Fruit fly (Drosophila melanogaster) ovary, adult (tissue): ENCODE results near the gene CG33296.
"Not testable (repeated sequence)": the region's sequence is repeated elsewhere in the genome, so short reads cannot be mapped to it uniquely, and the experiment has no call there.

Source experiments
- CG17801 ChIP-seq: fragments of 200-800 bp; optimal IDR thresholded peaks from 2 replicates; lab custom pipeline; 2019; ENCODE audit warnings: missing biosample characterization, mild to moderate bottlenecking, missing genetic modification characterization, moderate library complexity; ENCODE audit not compliant: partially characterized antibody

The CG33296 gene

DNA sequence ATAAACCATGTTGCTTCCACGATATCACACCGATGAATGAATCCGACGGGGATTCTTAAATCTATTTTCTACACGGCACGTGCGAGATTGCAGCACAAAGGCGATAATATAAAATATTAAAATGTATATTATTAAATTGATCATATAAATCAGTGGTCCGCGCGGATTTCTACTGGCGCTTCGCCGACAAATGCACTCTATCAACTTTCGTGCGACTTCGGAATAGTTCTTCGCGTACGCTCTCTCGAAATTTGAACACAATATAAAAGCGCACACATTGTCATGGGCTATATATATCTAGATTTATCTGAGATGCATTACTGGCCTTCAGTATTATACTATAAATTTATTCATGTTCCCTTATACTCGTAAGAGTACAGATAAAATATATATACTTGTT, at the start of gene CG33296:
Gene CG33296, minus strand, starts transcription at position 101 of the 400 bp plus-strand sequence.
- TF ChIP-seq CG17801 (GFP tag; lab: Kevin White, UChicago) = no peak

DNA sequence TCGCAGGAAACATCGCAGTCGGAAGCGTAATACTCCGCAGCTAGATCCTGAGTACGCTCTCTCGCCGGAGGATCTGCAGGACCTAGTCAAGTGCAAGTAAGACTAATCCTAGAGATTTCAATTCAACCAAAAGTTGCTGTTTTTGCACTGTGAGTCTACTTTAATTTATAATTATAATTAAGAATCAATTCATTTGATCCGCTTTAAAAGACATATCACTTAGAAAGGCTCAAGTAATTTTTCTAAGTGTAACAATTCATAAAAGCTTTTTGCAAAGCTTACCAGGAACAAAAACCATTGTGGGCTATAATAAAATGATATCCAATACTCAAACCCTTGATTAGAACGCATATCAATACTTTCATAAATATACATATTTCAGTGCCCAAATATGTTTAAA, 40.4 kb upstream of the CG33296 start:
- no peak for TF ChIP-seq CG17801 (GFP tag; lab: Kevin White, UChicago)

DNA sequence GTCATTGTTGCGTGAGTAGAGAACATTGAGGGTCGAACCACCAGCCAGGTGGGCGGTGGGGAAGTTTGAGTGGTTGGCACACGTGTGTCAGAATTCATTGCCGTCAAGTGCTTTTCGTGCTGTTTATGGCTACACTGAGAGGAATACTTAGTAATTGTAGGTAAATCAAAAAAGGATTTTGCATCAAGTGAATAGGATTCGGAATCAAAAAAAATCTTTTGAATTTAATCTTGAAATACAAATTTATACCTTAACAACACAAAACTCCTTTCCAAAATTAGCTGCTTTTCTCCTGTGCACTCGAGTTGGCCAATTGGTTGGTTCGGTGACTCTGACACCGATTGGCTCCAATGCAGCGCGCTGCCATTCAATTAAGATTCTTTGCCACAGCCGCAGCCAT, 38.1 kb upstream of the CG33296 start:
- TF ChIP-seq CG17801 (GFP tag; lab: Kevin White, UChicago) = no peak

DNA sequence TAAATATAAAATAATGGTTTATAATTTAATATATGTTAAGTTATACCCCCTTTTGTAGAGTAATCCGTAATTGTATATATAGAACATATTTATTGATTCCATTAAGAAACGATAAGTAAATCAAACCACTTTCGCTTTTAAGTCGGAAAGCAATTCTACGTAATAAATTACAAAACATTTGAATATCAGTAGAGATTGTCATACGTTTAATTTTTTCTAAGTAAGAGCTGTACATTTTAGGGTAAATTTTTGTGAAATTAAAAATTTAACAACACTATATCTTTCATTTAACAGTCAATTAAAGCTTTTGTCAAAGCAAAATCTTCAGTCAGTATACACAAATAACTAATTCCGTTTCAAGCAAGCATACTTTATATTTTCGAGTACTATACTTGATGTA, 37.4 kb upstream of the CG33296 start, which contains the start of gene CG46025:
Gene CG46025, plus strand, starts transcription at position 301 of the 400 bp plus-strand sequence.
- no peak for TF ChIP-seq CG17801 (GFP tag; lab: Kevin White, UChicago)

DNA sequence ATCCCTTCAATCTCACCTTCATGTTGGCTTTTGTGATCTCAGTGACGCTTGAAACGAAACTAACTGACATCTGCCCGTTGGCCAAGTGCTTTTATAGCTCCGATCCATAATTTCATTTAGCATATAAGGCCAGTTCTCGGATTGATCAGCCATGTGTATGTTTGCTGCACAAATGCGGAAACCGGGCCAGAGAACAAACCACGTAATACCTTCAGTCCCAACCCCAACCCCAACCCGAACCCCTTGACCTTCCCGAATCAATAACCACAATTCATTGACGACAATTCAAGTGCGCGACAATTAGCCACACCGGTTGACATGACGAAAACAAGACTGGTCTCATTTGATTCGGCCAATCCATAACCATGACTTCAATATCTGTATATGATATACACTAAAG, 36.6 kb upstream of the CG33296 start, which contains the start of gene CG7203:
Gene CG7203, minus strand, starts transcription at position 101 of the 400 bp plus-strand sequence.
- TF ChIP-seq CG17801 (GFP tag; lab: Kevin White, UChicago) = no peak

DNA sequence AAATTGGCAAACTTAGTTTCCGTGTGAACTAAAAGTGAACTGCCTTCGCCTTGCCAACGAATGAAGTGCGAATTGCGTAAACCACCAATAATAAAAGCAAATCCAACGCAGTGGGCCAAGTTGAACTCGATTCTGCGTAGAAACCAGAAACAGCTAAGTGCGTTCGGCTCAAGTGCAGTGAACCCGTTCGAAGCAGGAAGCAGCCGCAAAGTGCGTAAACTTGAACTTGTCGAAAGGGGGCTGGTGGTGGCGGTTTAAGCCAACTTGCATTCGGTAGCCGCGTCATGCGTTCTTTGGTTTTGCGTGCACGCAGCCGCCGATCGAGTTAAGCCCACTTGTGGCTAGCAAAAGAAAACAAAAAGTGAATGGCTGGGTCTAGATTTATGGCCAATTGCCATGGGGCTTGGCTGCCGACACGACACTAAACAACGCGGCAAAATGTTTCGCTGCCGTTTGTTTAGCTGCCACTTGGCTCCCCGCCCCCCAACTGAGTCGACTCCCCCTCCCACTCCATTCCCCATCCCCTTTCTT, 34.3 kb upstream of the CG33296 start:
- TF ChIP-seq CG17801 (GFP tag; lab: Kevin White, UChicago) = no peak

DNA sequence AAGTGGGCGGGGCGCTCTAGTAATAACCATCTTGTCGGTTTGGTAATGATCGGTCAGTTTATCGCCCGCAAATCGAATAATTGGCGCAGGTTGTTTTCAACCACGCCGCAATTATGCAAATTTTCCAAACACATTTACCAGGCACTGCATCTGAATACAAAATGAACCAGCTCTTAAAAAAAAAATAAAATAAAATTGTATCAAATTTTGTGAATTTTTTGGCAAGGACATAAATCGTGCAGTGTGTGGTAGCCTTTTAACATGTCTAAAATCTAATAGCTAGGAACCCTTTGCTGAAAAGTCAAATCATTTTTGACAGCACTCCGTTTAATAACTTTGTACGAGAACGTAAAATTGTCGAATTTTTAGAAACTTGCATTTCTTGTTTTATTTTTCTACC, 30.5 kb upstream of the CG33296 start, which contains the start of gene ATPsynGL:
Gene ATPsynGL, plus strand, starts transcription at position 301 of the 400 bp plus-strand sequence.
- TF ChIP-seq CG17801 (GFP tag; lab: Kevin White, UChicago) = no peak

DNA sequence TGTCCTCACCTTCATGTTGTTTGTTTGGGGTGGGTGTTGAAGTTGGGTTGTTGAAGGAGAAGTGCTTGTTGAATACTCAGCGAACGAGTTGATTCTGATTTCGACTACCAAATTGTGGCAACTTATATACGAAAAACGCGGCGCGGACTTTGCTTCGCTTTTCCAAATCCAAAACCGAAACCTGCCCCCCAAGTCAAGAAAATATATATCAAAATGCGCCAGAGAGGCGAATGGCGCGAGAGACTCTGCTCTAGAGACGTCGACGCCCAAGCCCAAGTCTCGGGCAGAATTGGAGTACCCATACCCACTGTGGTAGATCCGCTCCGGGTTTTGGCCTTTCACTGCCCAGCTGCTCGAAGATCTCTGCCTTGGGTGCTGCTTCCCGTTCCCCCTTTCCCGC, 28.3 kb upstream of the CG33296 start, which contains the start of gene CG7214:
Gene CG7214, minus strand, starts transcription at position 101 of the 400 bp plus-strand sequence.
- no peak for TF ChIP-seq CG17801 (GFP tag; lab: Kevin White, UChicago)

DNA sequence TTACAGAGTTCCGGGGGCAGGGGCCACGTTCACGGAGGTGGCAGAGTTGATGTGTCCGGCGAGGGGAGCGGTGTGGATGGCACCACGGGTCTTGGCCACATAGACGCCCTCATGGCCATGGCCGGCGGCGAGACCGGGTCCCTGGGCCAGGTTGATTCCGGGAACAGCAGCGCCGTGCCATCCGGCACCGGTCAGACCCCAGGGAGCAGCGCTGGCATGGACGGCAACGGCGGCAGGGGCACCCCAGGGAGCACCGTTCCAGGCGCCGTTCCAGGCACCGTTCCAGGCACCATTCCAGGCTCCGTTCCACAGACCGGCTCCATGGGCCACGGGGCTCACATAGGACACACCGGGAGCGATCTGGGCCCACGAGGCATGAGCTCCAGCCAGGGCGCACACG, 27.8 kb upstream of the CG33296 start:
- no peak for TF ChIP-seq CG17801 (GFP tag; lab: Kevin White, UChicago)

DNA sequence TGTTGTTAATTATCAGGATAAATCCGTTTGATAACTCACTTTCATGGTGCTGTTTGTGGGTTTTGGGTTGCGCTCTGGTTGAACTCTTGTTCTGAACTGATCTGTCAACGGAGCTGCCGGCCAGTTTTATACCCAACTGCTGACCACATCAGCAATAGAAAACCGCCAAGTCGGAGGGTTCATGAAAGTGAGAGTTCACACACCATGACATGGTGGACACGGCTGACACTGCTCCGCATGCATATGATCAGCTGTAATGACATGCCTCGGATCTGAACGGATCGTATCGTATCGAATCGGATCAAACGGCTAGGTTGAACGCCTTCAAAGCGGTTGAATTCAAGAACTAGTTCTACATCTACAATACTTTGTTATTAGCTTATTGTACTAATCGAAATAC, 25.0 kb upstream of the CG33296 start, which contains the start of gene Acp1:
Gene Acp1, minus strand, starts transcription at position 101 of the 400 bp plus-strand sequence.
- no peak for TF ChIP-seq CG17801 (GFP tag; lab: Kevin White, UChicago)

DNA sequence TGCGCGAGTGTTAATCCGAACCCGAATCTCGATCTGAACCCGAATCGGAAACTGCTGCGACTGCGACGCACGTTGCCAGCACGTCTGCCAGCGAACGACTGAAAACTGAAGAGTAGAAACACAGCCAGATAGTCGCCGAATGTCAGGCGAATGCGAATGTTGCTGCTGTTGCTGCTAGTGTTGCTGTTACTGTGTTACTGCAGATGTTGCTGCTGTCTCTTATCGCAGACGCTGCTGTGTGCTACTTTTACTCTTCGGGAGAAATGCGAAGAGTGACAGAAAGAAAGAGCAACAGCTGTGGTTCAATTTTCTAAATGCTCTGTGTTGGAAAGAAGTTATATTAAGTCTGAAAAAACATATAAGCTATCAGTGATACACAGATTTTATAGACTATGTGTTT, 22.3 kb upstream of the CG33296 start, which contains the start of gene CG31904:
Gene CG31904, minus strand, starts transcription at position 101 of the 400 bp plus-strand sequence.
- TF ChIP-seq CG17801 (GFP tag; lab: Kevin White, UChicago) = not testable (repeated sequence)

DNA sequence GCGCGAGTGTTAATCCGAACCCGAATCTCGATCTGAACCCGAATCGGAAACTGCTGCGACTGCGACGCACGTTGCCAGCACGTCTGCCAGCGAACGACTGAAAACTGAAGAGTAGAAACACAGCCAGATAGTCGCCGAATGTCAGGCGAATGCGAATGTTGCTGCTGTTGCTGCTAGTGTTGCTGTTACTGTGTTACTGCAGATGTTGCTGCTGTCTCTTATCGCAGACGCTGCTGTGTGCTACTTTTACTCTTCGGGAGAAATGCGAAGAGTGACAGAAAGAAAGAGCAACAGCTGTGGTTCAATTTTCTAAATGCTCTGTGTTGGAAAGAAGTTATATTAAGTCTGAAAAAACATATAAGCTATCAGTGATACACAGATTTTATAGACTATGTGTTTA, 16.1 kb upstream of the CG33296 start, which contains the start of gene CG13796:
Gene CG13796, minus strand, starts transcription at position 101 of the 400 bp plus-strand sequence.
- not testable (repeated sequence) for TF ChIP-seq CG17801 (GFP tag; lab: Kevin White, UChicago)

DNA sequence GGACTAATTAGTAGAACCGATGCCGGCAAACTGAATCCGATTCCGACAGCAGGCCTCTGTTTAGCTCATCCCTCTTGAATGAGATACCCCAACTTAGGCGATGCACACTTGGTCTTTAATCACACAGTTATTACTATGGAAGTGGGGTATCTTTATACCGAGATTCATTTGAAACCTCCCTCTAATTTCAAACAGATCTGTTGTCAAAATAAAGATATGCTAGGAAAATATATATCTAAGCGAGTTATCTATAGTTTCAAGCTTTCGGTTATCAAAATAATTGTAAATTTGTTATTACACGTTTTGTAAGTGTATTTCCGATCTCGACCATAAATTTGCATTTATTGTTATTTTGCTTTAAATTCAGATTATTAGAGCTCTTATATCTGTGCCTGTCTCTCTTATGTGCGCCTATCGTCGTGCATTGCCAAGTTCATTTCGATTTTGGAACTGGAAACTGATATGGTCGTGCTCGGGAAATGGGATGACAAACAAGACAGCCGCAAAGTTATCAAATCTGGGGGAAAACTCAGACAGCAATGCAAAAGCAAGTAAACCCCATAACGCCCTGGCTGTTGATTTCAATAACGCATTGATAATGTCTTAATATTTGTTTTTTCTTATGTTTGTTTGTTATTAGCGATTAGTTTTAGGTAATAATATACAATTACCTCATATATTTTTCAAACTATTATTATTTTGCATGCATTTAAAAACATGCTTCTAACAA, 10.0 kb upstream of the CG33296 start, which contains the start of gene CG13795:
Gene CG13795, minus strand, starts transcription at position 31 of the 730 bp plus-strand sequence.
- TF ChIP-seq CG17801 (GFP tag; lab: Kevin White, UChicago) = no peak

DNA sequence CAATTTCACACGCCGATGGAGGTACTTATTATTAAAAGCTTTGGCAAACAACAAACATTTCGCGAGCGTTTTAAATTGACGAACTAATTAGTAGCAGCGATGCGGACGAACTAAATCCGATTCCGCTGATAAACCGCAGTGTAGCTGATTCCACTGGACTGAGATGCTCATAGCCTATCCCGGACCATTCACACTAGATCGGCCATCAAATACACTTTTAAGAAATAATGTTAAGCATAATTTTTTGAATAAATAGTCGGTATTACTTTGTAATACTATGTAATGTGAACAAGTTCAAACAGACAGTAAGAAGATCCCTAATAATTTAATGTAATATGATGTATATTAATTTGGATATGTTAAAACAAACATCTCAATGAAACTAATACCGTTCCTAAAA, 6.3 kb upstream of the CG33296 start, which contains the start of gene CG13794:
Gene CG13794, minus strand, starts transcription at position 101 of the 400 bp plus-strand sequence.
- TF ChIP-seq CG17801 (GFP tag; lab: Kevin White, UChicago) = no peak

DNA sequence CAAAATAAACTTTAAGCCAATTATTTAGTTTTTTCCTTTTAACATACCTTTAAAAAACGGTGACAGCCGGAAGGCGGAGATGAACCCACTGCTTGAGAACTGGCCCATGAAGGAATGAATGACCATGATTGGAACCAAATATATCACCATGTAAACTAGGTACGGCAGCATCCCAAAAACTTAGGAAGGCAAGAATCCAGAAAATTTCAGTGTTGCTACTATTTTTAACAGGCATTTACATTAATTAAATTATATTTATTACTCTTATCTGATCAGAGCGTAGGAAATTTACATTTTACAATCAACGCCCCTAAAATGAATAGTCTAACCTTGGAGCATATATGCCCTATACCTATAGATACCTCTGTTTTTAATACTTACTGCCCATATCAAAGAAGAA, 5.7 kb upstream of the CG33296 start:
- TF ChIP-seq CG17801 (GFP tag; lab: Kevin White, UChicago) = no peak
